Fruit fly (Drosophila melanogaster) whole organism, prepupa: ENCODE data around the gene PGAP5.

ENCODE experiments used
- CG10631 ChIP-seq: fragments of 200-800 bp; sonication (Bioruptor generic); optimal IDR thresholded peaks from 2 replicates; lab custom pipeline; 2016; ENCODE audit warnings: missing biosample characterization, missing genetic modification characterization
- CG10669 ChIP-seq: fragments of 200-800 bp; sonication (Bioruptor generic); optimal IDR thresholded peaks from 3 replicates; lab custom pipeline; 2018; ENCODE audit warnings: missing biosample characterization, mild to moderate bottlenecking, missing genetic modification characterization, moderate library complexity
- CG11294 ChIP-seq: fragments of 200-800 bp; sonication (Bioruptor generic); IDR thresholded peaks from 2 replicates; pipeline ENCODE4 v1.3.6; 2022; ENCODE audit warnings: missing biosample characterization, missing genetic modification characterization
- CG15336 ChIP-seq: fragments of 200-800 bp; sonication (Bioruptor generic); IDR thresholded peaks from 2 replicates; pipeline ENCODE4 v1.3.6; 2022; ENCODE audit warnings: missing biosample characterization, missing genetic modification characterization
- CG1621 ChIP-seq: fragments of 200-800 bp; sonication (Bioruptor generic); optimal IDR thresholded peaks from 3 replicates; lab custom pipeline; 2018; ENCODE audit warnings: missing biosample characterization, mild to moderate bottlenecking, missing genetic modification characterization
- CG16779 ChIP-seq: fragments of 200-800 bp; sonication (Bioruptor generic); optimal IDR thresholded peaks from 3 replicates; lab custom pipeline; 2017; ENCODE audit warnings: missing biosample characterization, mild to moderate bottlenecking, missing genetic modification characterization
- CG31627 ChIP-seq: fragments of 200-800 bp; sonication (Bioruptor generic); optimal IDR thresholded peaks from 3 replicates; lab custom pipeline; 2016; ENCODE audit warnings: missing biosample characterization, missing genetic modification characterization
- CG32006 ChIP-seq: fragments of 200-800 bp; sonication (Bioruptor generic); optimal IDR thresholded peaks from 3 replicates; lab custom pipeline; 2017; ENCODE audit warnings: missing biosample characterization, mild to moderate bottlenecking, missing genetic modification characterization
- CG34406 ChIP-seq: fragments of 200-800 bp; sonication (Bioruptor generic); optimal IDR thresholded peaks from 3 replicates; lab custom pipeline; 2016; ENCODE audit warnings: missing biosample characterization, missing genetic modification characterization
- CG3919 ChIP-seq: fragments of 200-800 bp; sonication (Bioruptor generic); optimal IDR thresholded peaks from 3 replicates; lab custom pipeline; 2016; ENCODE audit warnings: missing biosample characterization, missing genetic modification characterization
- CG6276 ChIP-seq: fragments of 200-800 bp; sonication (Bioruptor generic); optimal IDR thresholded peaks from 2 replicates; lab custom pipeline; 2017; ENCODE audit warnings: missing biosample characterization, mild to moderate bottlenecking, missing genetic modification characterization
- CG6792 ChIP-seq: fragments of 200-800 bp; sonication (Bioruptor generic); optimal IDR thresholded peaks from 3 replicates; lab custom pipeline; 2016; ENCODE audit warnings: missing biosample characterization, missing genetic modification characterization
- CG6808 ChIP-seq: fragments of 200-800 bp; sonication (Bioruptor generic); optimal IDR thresholded peaks from 3 replicates; lab custom pipeline; 2017; ENCODE audit warnings: missing biosample characterization, missing genetic modification characterization, mild to moderate bottlenecking, moderate library complexity, missing genetic modification reagents
- CG6854 ChIP-seq: fragments of 200-800 bp; sonication (Bioruptor generic); optimal IDR thresholded peaks from 2 replicates; lab custom pipeline; 2017; ENCODE audit warnings: missing biosample characterization, mild to moderate bottlenecking, missing genetic modification characterization
- CG7368 ChIP-seq: fragments of 200-800 bp; sonication (Bioruptor generic); optimal IDR thresholded peaks from 3 replicates; lab custom pipeline; 2016; ENCODE audit warnings: missing biosample characterization, missing genetic modification characterization
- CG8119 ChIP-seq: fragments of 200-800 bp; sonication (Bioruptor generic); IDR thresholded peaks from 3 replicates; pipeline ENCODE4 v1.3.6; 2022; ENCODE audit warnings: missing biosample characterization, missing genetic modification characterization
- CG8319 ChIP-seq: fragments of 200-800 bp; sonication (Bioruptor generic); optimal IDR thresholded peaks from 3 replicates; lab custom pipeline; 2016; ENCODE audit warnings: missing biosample characterization, missing genetic modification characterization
- CG8632 ChIP-seq: fragments of 200-800 bp; sonication (Bioruptor generic); optimal IDR thresholded peaks from 3 replicates; lab custom pipeline; 2016; ENCODE audit warnings: missing biosample characterization, missing genetic modification characterization
- CG9139 ChIP-seq: fragments of 200-800 bp; sonication (Bioruptor generic); optimal IDR thresholded peaks from 3 replicates; lab custom pipeline; 2017; ENCODE audit warnings: missing biosample characterization, mild to moderate bottlenecking, missing genetic modification characterization
- Eip75B ChIP-seq: fragments of 200-800 bp; sonication (Bioruptor generic); optimal IDR thresholded peaks from 3 replicates; lab custom pipeline; 2016; ENCODE audit warnings: missing biosample characterization, missing genetic modification characterization
- Eip78C ChIP-seq: fragments of 200-800 bp; sonication (Bioruptor generic); peaks from one replicate; lab custom pipeline; 2016; ENCODE audit warnings: missing biosample characterization, missing genetic modification characterization
- Eip93F ChIP-seq: fragments of 200-800 bp; sonication (Bioruptor generic); optimal IDR thresholded peaks from 2 replicates; lab custom pipeline; 2016; ENCODE audit warnings: missing biosample characterization, mild to moderate bottlenecking, missing genetic modification characterization
- Ets21C ChIP-seq: fragments of 200-800 bp; sonication (Bioruptor generic); optimal IDR thresholded peaks from 3 replicates; lab custom pipeline; 2016; ENCODE audit warnings: missing biosample characterization, missing genetic modification characterization
- Gug ChIP-seq: fragments of 200-800 bp; sonication (Bioruptor generic); IDR thresholded peaks from 2 replicates; pipeline ENCODE4 v1.3.6; 2022; ENCODE audit warnings: missing biosample characterization, missing genetic modification characterization
- Hr38 ChIP-seq: sonication (Bioruptor generic); optimal IDR thresholded peaks from 2 replicates; lab custom pipeline; 2016; ENCODE audit warnings: missing biosample characterization, missing genetic modification characterization
- Hr4 ChIP-seq: fragments of 200-800 bp; sonication (Bioruptor generic); optimal IDR thresholded peaks from 3 replicates; lab custom pipeline; 2016; ENCODE audit warnings: missing biosample characterization, missing genetic modification characterization
- Lpt ChIP-seq: fragments of 200-800 bp; sonication (Bioruptor generic); optimal IDR thresholded peaks from 3 replicates; lab custom pipeline; 2016; ENCODE audit warnings: missing biosample characterization, missing genetic modification characterization
- Met ChIP-seq: fragments of 200-800 bp; sonication (Bioruptor generic); optimal IDR thresholded peaks from 3 replicates; lab custom pipeline; 2016; ENCODE audit warnings: missing biosample characterization, missing genetic modification characterization
- Smox ChIP-seq: fragments of 200-800 bp; sonication (Bioruptor generic); optimal IDR thresholded peaks from 3 replicates; lab custom pipeline; 2016; ENCODE audit warnings: missing biosample characterization, missing genetic modification characterization
- Sox102F ChIP-seq: fragments of 200-800 bp; sonication (Bioruptor generic); optimal IDR thresholded peaks from 2 replicates; lab custom pipeline; 2016; ENCODE audit warnings: missing biosample characterization, mild to moderate bottlenecking, missing genetic modification characterization
- Sox15 ChIP-seq: fragments of 200-800 bp; sonication (Bioruptor generic); optimal IDR thresholded peaks from 3 replicates; lab custom pipeline; 2016; ENCODE audit warnings: missing biosample characterization, missing genetic modification characterization
- acj6 ChIP-seq: fragments of 200-800 bp; sonication (Bioruptor generic); optimal IDR thresholded peaks from 3 replicates; lab custom pipeline; 2016; ENCODE audit warnings: missing biosample characterization, missing genetic modification characterization
- cyc ChIP-seq: fragments of 200-800 bp; sonication (Bioruptor generic); optimal IDR thresholded peaks from 3 replicates; lab custom pipeline; 2016; ENCODE audit warnings: missing biosample characterization, missing genetic modification characterization
- dac ChIP-seq: fragments of 200-800 bp; sonication (Bioruptor generic); optimal IDR thresholded peaks from 2 replicates; lab custom pipeline; 2017; ENCODE audit warnings: missing biosample characterization, mild to moderate bottlenecking, missing genetic modification characterization
- dsx ChIP-seq: fragments of 200-800 bp; optimal IDR thresholded peaks from 3 replicates; lab custom pipeline; 2019; ENCODE audit warnings: missing biosample characterization, mild to moderate bottlenecking, missing genetic modification characterization, moderate library complexity; ENCODE audit not compliant: poor library complexity, severe bottlenecking
- eg ChIP-seq: fragments of 200-800 bp; sonication (Bioruptor generic); IDR thresholded peaks from 3 replicates; pipeline ENCODE4 v1.3.6; 2022; ENCODE audit warnings: missing biosample characterization, missing genetic modification characterization
- esn ChIP-seq: fragments of 200-800 bp; sonication (Bioruptor generic); optimal IDR thresholded peaks from 2 replicates; lab custom pipeline; 2016; ENCODE audit warnings: missing biosample characterization, mild to moderate bottlenecking, missing genetic modification characterization, moderate library complexity
- fd59A ChIP-seq: fragments of 200-800 bp; sonication (Bioruptor generic); optimal IDR thresholded peaks from 2 replicates; lab custom pipeline; 2017; ENCODE audit warnings: missing biosample characterization, mild to moderate bottlenecking, missing genetic modification characterization, missing genetic modification reagents
- fd85E ChIP-seq: fragments of 200-800 bp; sonication (Bioruptor generic); optimal IDR thresholded peaks from 3 replicates; lab custom pipeline; 2016; ENCODE audit warnings: missing biosample characterization, missing genetic modification characterization
- fkh ChIP-seq: fragments of 200-800 bp; sonication (Bioruptor generic); optimal IDR thresholded peaks from 3 replicates; lab custom pipeline; 2017; ENCODE audit warnings: missing biosample characterization, mild to moderate bottlenecking, missing genetic modification characterization, moderate library complexity
- net ChIP-seq: fragments of 200-800 bp; sonication (Bioruptor generic); optimal IDR thresholded peaks from 3 replicates; lab custom pipeline; 2016; ENCODE audit warnings: missing biosample characterization, missing genetic modification characterization
- pdm3 ChIP-seq: fragments of 200-800 bp; sonication (Bioruptor generic); optimal IDR thresholded peaks from 3 replicates; lab custom pipeline; 2016; ENCODE audit warnings: missing biosample characterization, missing genetic modification characterization
- salr ChIP-seq, 2 experiments: fragments of 200-800 bp; sonication (Bioruptor generic); optimal IDR thresholded peaks; 3 replicates each; lab custom pipeline; 2016 to 2018; ENCODE audit warnings: missing biosample characterization in 2 of 2, missing genetic modification characterization in 2 of 2, mild to moderate bottlenecking in 1 of 2
- spab ChIP-seq: fragments of 200-800 bp; sonication (Bioruptor generic); optimal IDR thresholded peaks from 2 replicates; lab custom pipeline; 2017; ENCODE audit warnings: missing biosample characterization, mild to moderate bottlenecking, missing genetic modification characterization, missing genetic modification reagents
- vri ChIP-seq: fragments of 200-800 bp; sonication (Bioruptor generic); optimal IDR thresholded peaks from 3 replicates; lab custom pipeline; 2016; ENCODE audit warnings: missing biosample characterization, mild to moderate bottlenecking, missing genetic modification characterization

PGAP5 gene

dm6 chr2L:8159498-8159897 lies 39.2 kb upstream of the PGAP5 start, which contains the start of the genes PAPLA1 and Rbsn-5 (continued):
- TF ChIP-seq CG9139 = peak; percentile 62
- TF ChIP-seq Gug (GFP tag; lab: Robert Waterston, UW) = peak; percentile 88
- TF ChIP-seq CG7368 = peak; percentile 90
- TF ChIP-seq CG11294 (GFP tag; lab: Robert Waterston, UW) = peak; percentile 86
- TF ChIP-seq Hr4 (GFP tag; lab: Kevin White, UChicago) = peak; percentile 96
- TF ChIP-seq CG34406 (GFP tag; lab: Kevin White, UChicago) = peak; percentile 88
- TF ChIP-seq acj6 (GFP tag; lab: Kevin White, UChicago) = peak; percentile 96
- TF ChIP-seq CG6808 = peak; percentile 89
- peak; percentile 68 for TF ChIP-seq fd85E (GFP tag; lab: Kevin White, UChicago)
- peak; percentile 98 for TF ChIP-seq CG31627
- TF ChIP-seq CG10669 (GFP tag; lab: Kevin White, UChicago) = peak; percentile 91
- peak; percentile 97 for TF ChIP-seq cyc (GFP tag; lab: Kevin White, UChicago)
- TF ChIP-seq CG6792 (GFP tag; lab: Kevin White, UChicago) = peak; percentile 92
- peak; percentile 93 for TF ChIP-seq eg (GFP tag; lab: Robert Waterston, UW)
- TF ChIP-seq Ets21C = peak; percentile 95
- TF ChIP-seq Lpt (GFP tag; lab: Kevin White, UChicago) = peak; percentile 87
- TF ChIP-seq dsx (GFP tag; lab: Kevin White, UChicago) = peak; percentile 84
- peak; percentile 93 for TF ChIP-seq Sox15
- TF ChIP-seq CG32006 = peak; percentile 93
- TF ChIP-seq spab (GFP tag; lab: Kevin White, UChicago) = peak; percentile 78

- TF ChIP-seq Eip75B (GFP tag; lab: Kevin White, UChicago) (no peak), CG31627 (no peak), vri (no peak), Ets21C (no peak), CG3919 (GFP tag; lab: Kevin White, UChicago) (no peak), fkh (GFP tag; lab: Kevin White, UChicago) (no peak), fd59A (no peak), CG11294 (GFP tag; lab: Robert Waterston, UW) (no peak), Smox (GFP tag; lab: Kevin White, UChicago) (no peak), Hr38 (GFP tag; lab: Kevin White, UChicago) (no peak), Eip78C (GFP tag; lab: Kevin White, UChicago) (no peak), Eip93F (GFP tag; lab: Kevin White, UChicago) (no peak)
Observed at dm6 chr2L:8161994-8162306, 36.7 kb upstream of the PGAP5 start.

dm6 chr2L:8162307-8163024 lies 36.2 kb upstream of the PGAP5 start, which contains the start of gene Acbp1:
Gene Acbp1, minus strand, starts transcription at chr2L:8162452.
- peak; percentile 94 for TF ChIP-seq CG1621 (tag; lab: Kevin White, UChicago)
- TF ChIP-seq vri = peak; percentile 91
- peak; percentile 98 for TF ChIP-seq CG6854 (GFP tag; lab: Kevin White, UChicago)
- peak; percentile 97 for TF ChIP-seq CG6808
- TF ChIP-seq esn (GFP tag; lab: Kevin White, UChicago) = peak; percentile 97
- peak; percentile 97 for TF ChIP-seq CG8119 (GFP tag; lab: Robert Waterston, UW)
- peak; percentile 97 for TF ChIP-seq CG32006
- peak; percentile 97 for TF ChIP-seq CG34406 (GFP tag; lab: Kevin White, UChicago)
- TF ChIP-seq CG6276 (GFP tag; lab: Kevin White, UChicago) = peak; percentile 98
- peak; percentile 97 for TF ChIP-seq CG10669 (GFP tag; lab: Kevin White, UChicago)
- peak; percentile 93 for TF ChIP-seq dac (GFP tag; lab: Kevin White, UChicago)
- TF ChIP-seq CG8632 (GFP tag; lab: Kevin White, UChicago) = peak; percentile 97
- TF ChIP-seq CG6792 (GFP tag; lab: Kevin White, UChicago) = peak; percentile 96
- peak; percentile 94 for TF ChIP-seq CG10631 (GFP tag; lab: Kevin White, UChicago)
- peak; percentile 97 for TF ChIP-seq eg (GFP tag; lab: Robert Waterston, UW)
- TF ChIP-seq acj6 (GFP tag; lab: Kevin White, UChicago) = peak; percentile 94
- peak; percentile 95 for TF ChIP-seq spab (GFP tag; lab: Kevin White, UChicago)
- TF ChIP-seq CG31627 = peak; percentile 95
- peak; percentile 94 for TF ChIP-seq pdm3 (GFP tag; lab: Kevin White, UChicago)
- TF ChIP-seq Met (GFP tag; lab: Kevin White, UChicago) = peak; percentile 95
- TF ChIP-seq net (GFP tag; lab: Kevin White, UChicago) = peak; percentile 98
- peak; percentile 97 for TF ChIP-seq Sox102F (GFP tag; lab: Kevin White, UChicago)
- TF ChIP-seq Eip93F (GFP tag; lab: Kevin White, UChicago) = peak; percentile 96
- peak; percentile 97 for TF ChIP-seq CG16779 (tag; lab: Kevin White, UChicago)
- TF ChIP-seq CG8319 (GFP tag; lab: Kevin White, UChicago) = peak; percentile 86
- TF ChIP-seq Ets21C = peak; percentile 93
- TF ChIP-seq CG15336 (GFP tag; lab: Robert Waterston, UW) = peak; percentile 97
- peak; percentile 92 for TF ChIP-seq Eip75B (GFP tag; lab: Kevin White, UChicago)
- TF ChIP-seq salr (GFP tag; optimal IDR thresholded peaks at IDR 0.05; lab: Kevin White, UChicago) = peak; percentile 75 to 93
- TF ChIP-seq Smox (GFP tag; lab: Kevin White, UChicago) = peak; percentile 95
